Worm (Caenorhabditis elegans): Measurements from ENCODE around the gene fbxa-45.

Gene fbxa-45

ce11 chrV:16893440-16893839, 5.8 kb downstream of the fbxa-45 start, which contains the start of gene F09C6.15:
F09C6.15 (plus strand) TSS chrV:16893740.
- TF ChIP-seq C16A3.4 (tag; optimal IDR thresholded peaks at IDR 0.05): no peak
- no peak for TF ChIP-seq nhr-76 (tag; optimal IDR thresholded peaks at IDR 0.05)

DNA sequence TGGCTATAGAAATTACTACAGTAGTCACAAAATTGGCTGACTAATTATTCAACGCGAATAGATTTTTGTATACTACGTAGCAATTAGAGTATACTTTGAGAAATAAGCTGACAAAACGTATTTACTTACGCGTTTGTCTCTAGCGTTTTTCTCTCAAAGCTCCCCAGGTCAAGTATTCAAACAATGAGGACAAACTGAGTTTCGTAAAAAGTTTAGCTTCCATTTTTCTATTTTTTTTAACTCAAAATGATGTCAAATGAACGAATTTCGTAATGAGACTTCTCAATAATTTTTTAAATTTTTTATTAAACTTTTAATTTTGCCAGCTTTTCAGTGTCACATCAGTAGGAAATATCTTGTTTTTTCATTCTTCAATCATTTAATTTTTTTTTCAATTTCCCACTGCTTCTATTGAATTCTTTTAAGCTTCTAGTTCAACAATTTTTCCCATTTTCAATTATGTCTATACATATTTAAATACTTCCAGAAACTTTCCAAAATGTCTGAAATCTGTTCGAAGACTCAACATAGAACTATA, 10.4 kb downstream of the fbxa-45 start, which contains the start of the genes ifas-2 and fbxa-44:
ifas-2 (minus strand) TSS at position 101 of the 538 bp plus-strand sequence.
fbxa-44 (plus strand) TSS at position 488 of the 538 bp plus-strand sequence.
- TF ChIP-seq nhr-84 (tag; optimal IDR thresholded peaks at IDR 0.05) (no peak), nhr-76 (tag; optimal IDR thresholded peaks at IDR 0.05) (no peak), hpl-2 (GFP tag; optimal IDR thresholded peaks at IDR 0.05) (no peak), lin-15B (tag; optimal IDR thresholded peaks at IDR 0.05) (no peak), nhr-47 (tag; optimal IDR thresholded peaks at IDR 0.05) (no peak), nhr-20 (tag; optimal IDR thresholded peaks at IDR 0.05) (no peak), hlh-17 (GFP tag; optimal IDR thresholded peaks at IDR 0.05; ENCODE audit: borderline replicate concordance) (no peak), ces-1 (GFP tag; optimal IDR thresholded peaks at IDR 0.05) (no peak), pqm-1 (tag; optimal IDR thresholded peaks at IDR 0.05) (no peak), fkh-10 (GFP tag; optimal IDR thresholded peaks at IDR 0.05) (no peak), mdl-1 (tag; optimal IDR thresholded peaks at IDR 0.05) (no peak), zip-4 (GFP tag; optimal IDR thresholded peaks at IDR 0.05) (no peak)

- no peak for TF ChIP-seq pax-3 (tag; optimal IDR thresholded peaks at IDR 0.05)
- no peak for TF ChIP-seq nhr-85 (tag)
- no peak for TF ChIP-seq nhr-11 (tag; optimal IDR thresholded peaks at IDR 0.05)
- TF ChIP-seq alr-1 (tag; optimal IDR thresholded peaks at IDR 0.05; ENCODE audit: borderline replicate concordance): no peak
- TF ChIP-seq ets-5 (GFP tag; IDR thresholded peaks at IDR 0.05): no peak
- TF ChIP-seq hpl-2 (GFP tag; optimal IDR thresholded peaks at IDR 0.05): no peak
Measured at ce11 chrV:16884744-16885143, 14.5 kb downstream of the fbxa-45 start, which contains the start of gene F09C6.13. F09C6.13 (plus strand) TSS chrV:16885044.

DNA sequence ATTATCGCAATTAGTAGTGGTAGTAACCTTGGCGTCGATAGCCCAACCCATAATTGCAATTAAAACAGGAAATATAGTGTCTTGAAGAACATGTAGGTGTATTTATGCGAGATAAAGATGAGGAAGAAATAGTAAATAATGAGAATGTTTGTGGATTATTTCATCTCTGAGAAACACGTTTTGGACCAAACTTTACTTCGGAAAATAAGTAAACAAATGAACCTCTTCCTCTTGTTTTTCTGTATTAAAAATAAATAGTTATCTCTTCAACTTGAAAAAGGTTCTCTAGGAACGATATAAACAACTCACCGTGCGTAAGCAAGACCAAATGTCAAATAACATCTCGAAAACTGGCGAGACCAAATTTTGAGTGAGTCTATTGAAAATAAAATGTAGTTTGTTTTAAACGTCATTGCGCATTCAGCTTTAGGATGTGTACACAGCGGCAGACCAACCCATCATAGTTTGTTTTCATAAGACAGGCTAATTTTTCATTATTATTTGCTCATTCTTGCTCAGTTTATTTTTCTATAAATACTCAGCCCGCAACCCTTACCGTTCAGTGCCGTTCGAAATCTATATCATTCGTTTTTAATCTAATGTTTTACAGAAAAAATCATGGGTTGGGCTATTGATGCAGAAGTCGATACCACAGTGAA, 16.9 kb downstream of the fbxa-45 start, which contains the start of the genes F09C6.11 and F09C6.12:
F09C6.11 (minus strand) TSS at position 51 of the 659 bp plus-strand sequence.
F09C6.12 (plus strand) TSS at position 609 of the 659 bp plus-strand sequence.
- no peak for TF ChIP-seq ceh-63 (GFP tag; optimal IDR thresholded peaks at IDR 0.05)
- no peak for TF ChIP-seq sptf-1 (tag; optimal IDR thresholded peaks at IDR 0.05)
- no peak for TF ChIP-seq fkh-4 (tag; optimal IDR thresholded peaks at IDR 0.05; ENCODE audit: borderline replicate concordance)
- peak; percentile 8 for TF ChIP-seq nhr-77 (tag; optimal IDR thresholded peaks at IDR 0.05)
- peak; percentile 47 for TF ChIP-seq nhr-20 (tag; optimal IDR thresholded peaks at IDR 0.05)
- TF ChIP-seq rnt-1 (tag; optimal IDR thresholded peaks at IDR 0.05): no peak
- no peak for TF ChIP-seq ets-5 (GFP tag; IDR thresholded peaks at IDR 0.05)
- TF ChIP-seq zag-1 (tag; optimal IDR thresholded peaks at IDR 0.05): no peak
- no peak for TF ChIP-seq sup-37 (GFP tag; optimal IDR thresholded peaks at IDR 0.05)
- TF ChIP-seq grh-1 (GFP tag; IDR thresholded peaks at IDR 0.05): no peak
- TF ChIP-seq aly-2 (tag; optimal IDR thresholded peaks at IDR 0.05): no peak

ce11 chrV:16880679-16881078, 18.6 kb downstream of the fbxa-45 start, which contains the start of gene F09C6.14:
F09C6.14 (plus strand) TSS chrV:16880979.
- no peak for TF ChIP-seq unc-62 (GFP tag; optimal IDR thresholded peaks at IDR 0.05)
- no peak for TF ChIP-seq efl-3 (GFP tag; optimal IDR thresholded peaks at IDR 0.05)
- TF ChIP-seq ces-1 (GFP tag; optimal IDR thresholded peaks at IDR 0.05): no peak
- TF ChIP-seq egl-27 (tag; optimal IDR thresholded peaks at IDR 0.05): no peak
- TF ChIP-seq skn-1 (tag; optimal IDR thresholded peaks at IDR 0.05): no peak
- TF ChIP-seq tbx-2 (tag; optimal IDR thresholded peaks at IDR 0.05): no peak
- TF ChIP-seq lin-13 (GFP tag; optimal IDR thresholded peaks at IDR 0.05): no peak
- no peak for TF ChIP-seq pax-3 (tag; optimal IDR thresholded peaks at IDR 0.05)
- TF ChIP-seq efl-1 (optimal IDR thresholded peaks at IDR 0.05): no peak
- TF ChIP-seq efl-1 (GFP tag; optimal IDR thresholded peaks at IDR 0.05 in 1 of 2): no peak
- no peak for TF ChIP-seq blmp-1 (tag; optimal IDR thresholded peaks at IDR 0.05)
- TF ChIP-seq pag-3 (tag; optimal IDR thresholded peaks at IDR 0.05; ENCODE audit: borderline replicate concordance, insufficient read depth): no peak
- no peak for TF ChIP-seq nhr-19 (GFP tag; conservative IDR thresholded peaks at IDR 0.05)
- TF ChIP-seq rnt-1 (tag; optimal IDR thresholded peaks at IDR 0.05): no peak
- TF ChIP-seq C04F5.9 (tag; optimal IDR thresholded peaks at IDR 0.05): no peak
- TF ChIP-seq nhr-85 (tag): no peak
- no peak for TF ChIP-seq dsc-1 (tag; optimal IDR thresholded peaks at IDR 0.05)
